Fruit fly (Drosophila melanogaster) whole organism, pupa: ENCODE results near the gene Lmpt.
A peak's percentile ranks its signal among the peaks of the same experiment; 100 is the strongest.

Experiments used
- CG10348 ChIP-seq: fragments of 200-800 bp; sonication (Bioruptor generic); IDR thresholded peaks from 2 replicates; pipeline ENCODE4 v1.3.6; 2022; ENCODE audit warnings: missing biosample characterization, missing genetic modification characterization
- CG12605 ChIP-seq: fragments of 200-800 bp; sonication (Bioruptor generic); IDR thresholded peaks from 2 replicates; pipeline ENCODE4 v1.3.6; 2022; ENCODE audit warnings: missing biosample characterization, missing genetic modification characterization
- CG13204 ChIP-seq: fragments of 200-800 bp; sonication (Bioruptor generic); optimal IDR thresholded peaks from 2 replicates; lab custom pipeline; 2018; ENCODE audit warnings: missing biosample characterization, mild to moderate bottlenecking, missing genetic modification characterization, moderate library complexity
- CG14655 ChIP-seq: fragments of 200-800 bp; sonication (Bioruptor generic); optimal IDR thresholded peaks from 3 replicates; lab custom pipeline; 2017; ENCODE audit warnings: mild to moderate bottlenecking, missing biosample characterization, missing genetic modification reagents, missing genetic modification characterization
- CG15710 ChIP-seq: fragments of 200-800 bp; sonication (Bioruptor generic); optimal IDR thresholded peaks from 2 replicates; lab custom pipeline; 2018; ENCODE audit warnings: missing biosample characterization, mild to moderate bottlenecking, missing genetic modification characterization, moderate library complexity
- CG17806 ChIP-seq: fragments of 200-800 bp; sonication (Bioruptor generic); optimal IDR thresholded peaks from 2 replicates; lab custom pipeline; 2018; ENCODE audit warnings: missing biosample characterization, mild to moderate bottlenecking, missing genetic modification characterization, moderate library complexity
- CG32121 ChIP-seq: fragments of 200-800 bp; sonication (Bioruptor generic); IDR thresholded peaks from 2 replicates; pipeline ENCODE4 v1.3.6; 2022; ENCODE audit warnings: missing biosample characterization, missing genetic modification characterization
- CG34367 ChIP-seq: fragments of 200-800 bp; sonication (Bioruptor generic); optimal IDR thresholded peaks from 2 replicates; lab custom pipeline; 2018; ENCODE audit warnings: missing biosample characterization, mild to moderate bottlenecking, missing genetic modification characterization
- CG4496 ChIP-seq: fragments of 200-800 bp; sonication (Bioruptor generic); IDR thresholded peaks from 3 replicates; pipeline ENCODE4 v1.3.6; 2022; ENCODE audit warnings: missing biosample characterization, missing genetic modification characterization
- CG8159 ChIP-seq: fragments of 200-800 bp; sonication (Bioruptor generic); optimal IDR thresholded peaks from 3 replicates; lab custom pipeline; 2018; ENCODE audit warnings: missing biosample characterization, mild to moderate bottlenecking, missing genetic modification characterization, moderate library complexity
- CG8301 ChIP-seq: fragments of 200-800 bp; sonication (Bioruptor generic); optimal IDR thresholded peaks from 2 replicates; lab custom pipeline; 2018; ENCODE audit warnings: missing biosample characterization, mild to moderate bottlenecking, missing genetic modification characterization
- CG9948 ChIP-seq: fragments of 200-800 bp; sonication (Bioruptor generic); optimal IDR thresholded peaks from 2 replicates; lab custom pipeline; 2018; ENCODE audit warnings: missing biosample characterization, mild to moderate bottlenecking, missing genetic modification characterization, moderate library complexity
- EcR ChIP-seq: fragments of 200-800 bp; sonication (Bioruptor generic); optimal IDR thresholded peaks from 3 replicates; lab custom pipeline; 2019; ENCODE audit warnings: missing biosample characterization, missing genetic modification characterization, mild to moderate bottlenecking, moderate library complexity, missing genetic modification reagents
- Ets98B ChIP-seq: fragments of 200-800 bp; sonication (Bioruptor generic); IDR thresholded peaks from 2 replicates; pipeline ENCODE4 v1.3.6; 2022; ENCODE audit warnings: missing biosample characterization, missing genetic modification characterization
- Pif1A ChIP-seq: fragments of 200-800 bp; sonication (Bioruptor generic); optimal IDR thresholded peaks from 3 replicates; lab custom pipeline; 2016; ENCODE audit warnings: missing biosample characterization, missing genetic modification characterization
- Pif1B ChIP-seq: fragments of 200-800 bp; sonication (Bioruptor generic); optimal IDR thresholded peaks from 3 replicates; lab custom pipeline; 2016; ENCODE audit warnings: missing biosample characterization, missing genetic modification characterization
- Snoo ChIP-seq: fragments of 200-800 bp; sonication (Bioruptor generic); optimal IDR thresholded peaks from 3 replicates; lab custom pipeline; 2017; ENCODE audit warnings: missing biosample characterization, mild to moderate bottlenecking, missing genetic modification characterization, inconsistent platforms
- fd96Ca ChIP-seq: fragments of 200-800 bp; sonication (Bioruptor generic); IDR thresholded peaks from 3 replicates; pipeline ENCODE4 v1.3.6; 2022; ENCODE audit warnings: missing biosample characterization, missing genetic modification characterization
- gl ChIP-seq: fragments of 200-800 bp; sonication (Bioruptor generic); optimal IDR thresholded peaks from 2 replicates; lab custom pipeline; 2018; ENCODE audit warnings: missing biosample characterization, mild to moderate bottlenecking, missing genetic modification characterization
- rn ChIP-seq: fragments of 200-800 bp; sonication (Bioruptor generic); IDR thresholded peaks from 2 replicates; pipeline ENCODE4 v1.3.6; 2022; ENCODE audit warnings: missing biosample characterization, missing genetic modification characterization

The Lmpt gene

DNA sequence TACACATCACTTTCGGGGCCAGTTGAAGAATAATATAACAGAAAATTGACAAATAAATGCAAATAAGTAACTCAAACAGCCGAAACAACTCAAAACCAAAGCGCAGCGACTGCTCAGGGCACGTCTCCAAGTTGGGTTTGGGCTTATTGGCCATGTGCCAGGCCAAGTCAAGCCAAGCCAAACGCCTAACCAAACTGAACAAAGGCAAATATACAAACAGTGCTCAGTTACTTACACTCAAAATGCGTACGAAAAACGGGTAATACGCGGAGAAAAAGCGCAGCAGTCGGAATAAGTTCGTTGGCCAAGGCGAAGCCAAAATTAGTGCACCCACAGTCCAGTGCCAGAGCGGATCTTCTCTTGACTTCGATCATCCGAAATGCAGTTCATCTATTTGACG, 57.9 kb downstream of the Lmpt start, which contains the start of gene CG13028:
Gene CG13028 (plus strand): TSS at position 301 of the 400 bp plus-strand sequence.
- TF ChIP-seq gl (tag; lab: Kevin White, UChicago) (no peak), CG34367 (no peak), CG4496 (GFP tag; lab: Robert Waterston, UW) (no peak)

DNA sequence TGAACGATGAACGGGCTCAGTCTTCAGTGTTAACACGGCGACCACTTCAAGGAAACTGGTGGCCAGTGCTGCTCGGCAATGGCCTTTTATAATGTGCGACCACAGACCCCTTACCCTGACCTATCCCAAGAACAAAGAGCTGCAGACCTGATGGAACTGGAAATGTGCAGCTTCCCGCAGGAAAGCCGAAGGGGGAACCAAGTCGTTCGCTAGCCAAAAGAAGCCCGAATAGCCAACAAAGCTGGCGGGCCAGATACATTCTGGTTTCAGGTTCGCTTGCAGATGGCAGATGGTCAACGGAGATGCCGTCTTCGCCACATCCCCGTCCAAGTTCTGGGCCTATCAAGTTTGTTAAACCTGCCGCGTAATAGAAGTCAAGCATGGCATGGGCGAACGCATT, 62.3 kb downstream of the Lmpt start, which contains the start of gene CG13023:
Gene CG13023 (minus strand): TSS at position 60 of the 400 bp plus-strand sequence.
- TF ChIP-seq CG8301 (tag; lab: Kevin White, UChicago): no peak
- TF ChIP-seq EcR (GFP tag; lab: Kevin White, UChicago): peak; percentile 79

DNA sequence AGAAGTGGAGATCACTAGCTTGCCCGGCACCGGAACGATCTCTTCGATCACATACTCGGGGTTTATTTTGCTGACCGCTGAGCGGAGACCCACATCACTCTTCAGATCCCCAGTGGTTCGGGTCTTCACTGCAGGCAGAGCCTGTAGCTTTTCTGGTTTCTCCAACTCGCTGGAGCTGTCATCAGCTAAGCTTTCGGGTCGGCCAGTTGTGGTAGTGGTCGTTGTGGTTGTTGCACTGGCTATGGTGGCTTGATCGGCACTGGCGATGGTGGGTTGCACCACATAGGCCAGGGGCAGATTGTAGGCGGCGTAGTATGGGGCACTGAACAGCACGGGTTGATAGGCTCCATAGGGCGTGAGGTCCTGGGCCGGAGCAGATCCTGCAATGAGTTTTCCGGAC, 65.4 kb downstream of the Lmpt start:
- TF ChIP-seq CG4496 (GFP tag; lab: Robert Waterston, UW) (peak; percentile 59; the same call in 1 of the 3 replicates), Ets98B (GFP tag; lab: Robert Waterston, UW) (no peak), Pif1B (GFP tag; lab: Kevin White, UChicago) (no peak)
- TF ChIP-seq, all 21 proteins: peak for 1

DNA sequence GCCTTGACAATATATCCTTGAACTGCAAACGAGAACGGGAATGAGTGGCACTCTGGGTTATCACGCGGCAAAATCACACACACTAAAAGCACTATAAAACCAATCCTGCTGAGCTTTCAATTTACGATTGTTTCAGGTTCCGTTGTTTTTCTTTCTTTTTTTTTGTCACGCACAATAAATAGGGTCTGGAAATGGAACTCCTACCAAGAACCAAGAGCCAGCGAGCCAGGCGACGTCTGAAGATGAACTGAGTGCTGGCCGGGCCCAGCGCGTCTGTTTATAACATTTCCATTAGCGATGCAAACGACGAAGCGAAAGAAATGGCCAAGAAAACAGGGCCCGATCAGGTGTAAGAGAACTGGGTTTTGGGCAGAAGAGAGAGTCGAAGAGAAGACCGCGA, 70.2 kb downstream of the Lmpt start, which contains the start of gene CG11905:
Gene CG11905 (minus strand): TSS at position 253 of the 400 bp plus-strand sequence.
- no peak for TF ChIP-seq fd96Ca (GFP tag; lab: Robert Waterston, UW)
- no peak for TF ChIP-seq CG14655 (GFP tag; lab: Kevin White, UChicago)
- peak; percentile 78 for TF ChIP-seq EcR (GFP tag; lab: Kevin White, UChicago)
- TF ChIP-seq CG15710 (tag; lab: Kevin White, UChicago): no peak
- TF ChIP-seq CG8301 (tag; lab: Kevin White, UChicago): no peak

DNA sequence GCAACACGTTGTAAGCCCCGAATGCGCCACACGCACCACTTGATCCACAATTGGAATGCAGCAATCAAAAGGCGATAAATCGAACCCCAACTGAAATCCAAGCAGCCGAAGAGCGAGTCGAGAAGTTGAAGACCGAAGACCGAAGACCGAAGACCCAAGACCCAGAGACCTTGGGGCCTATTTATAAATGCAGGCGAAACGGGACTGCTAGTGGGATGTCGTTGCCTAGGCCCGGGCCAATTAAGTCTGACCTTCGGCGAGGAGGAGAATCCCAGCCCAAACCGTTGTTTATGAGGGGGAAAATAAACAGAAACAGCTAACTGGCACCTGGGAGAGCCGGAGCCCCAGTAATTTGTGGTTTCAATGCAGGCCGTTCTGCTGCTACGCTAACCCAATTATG, 71.6 kb downstream of the Lmpt start:
- TF ChIP-seq CG12605 (GFP tag; lab: Robert Waterston, UW) (no peak), EcR (GFP tag; lab: Kevin White, UChicago) (peak; percentile 93)

DNA sequence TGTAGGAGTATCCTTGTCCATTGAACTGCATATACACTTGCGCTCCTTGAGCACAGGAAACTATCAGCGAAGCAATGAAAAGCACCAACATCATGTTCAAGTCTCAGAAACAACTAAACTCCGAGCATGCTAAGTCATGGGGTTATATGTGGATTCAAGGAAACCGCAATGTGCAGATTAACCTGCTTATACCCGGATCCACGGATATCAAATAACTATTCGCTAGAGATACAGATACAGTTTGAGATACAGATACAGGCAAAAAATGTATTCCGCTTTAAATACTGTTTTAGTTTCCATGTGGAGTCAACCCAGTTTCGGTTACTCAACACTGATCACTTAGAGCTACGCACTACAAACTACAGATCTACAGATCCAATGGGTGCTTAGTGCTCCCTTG, 73.8 kb downstream of the Lmpt start, which contains the start of gene CG13022:
Gene CG13022 (minus strand): TSS at position 101 of the 400 bp plus-strand sequence.
- no peak for TF ChIP-seq Pif1A (GFP tag; lab: Kevin White, UChicago)
- TF ChIP-seq CG8301 (tag; lab: Kevin White, UChicago): no peak
- TF ChIP-seq EcR (GFP tag; lab: Kevin White, UChicago): no peak
- TF ChIP-seq Snoo (tag; lab: Kevin White, UChicago): no peak
- no peak for TF ChIP-seq CG12605 (GFP tag; lab: Robert Waterston, UW)
- TF ChIP-seq, all 21 proteins: peak for 0

DNA sequence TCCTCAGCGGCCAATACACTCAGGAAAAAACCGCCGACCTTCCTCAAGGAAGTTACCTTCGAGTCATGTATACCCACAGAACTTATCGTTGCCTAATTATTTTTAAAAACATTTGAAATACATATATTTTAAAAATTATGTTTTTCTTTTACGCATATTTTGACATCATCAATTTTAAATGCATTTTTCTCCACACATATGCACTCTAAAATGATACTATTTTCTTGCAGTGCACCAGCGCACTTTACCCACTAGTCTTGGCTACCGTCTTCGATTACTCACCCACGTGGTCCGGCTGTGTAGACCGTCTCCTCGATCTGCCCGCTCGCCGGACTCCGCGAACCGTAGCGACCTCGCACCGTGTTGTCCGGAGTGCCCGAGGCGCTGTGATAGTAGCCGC, 76.2 kb downstream of the Lmpt start:
- TF ChIP-seq CG14655 (GFP tag; lab: Kevin White, UChicago): peak; percentile 58
- peak; percentile 49 for TF ChIP-seq CG34367
- TF ChIP-seq Pif1A (GFP tag; lab: Kevin White, UChicago): peak; percentile 58
- TF ChIP-seq fd96Ca (GFP tag; lab: Robert Waterston, UW): no peak
- TF ChIP-seq CG15710 (tag; lab: Kevin White, UChicago): peak; percentile 63
- peak; percentile 12 for TF ChIP-seq gl (tag; lab: Kevin White, UChicago)
- TF ChIP-seq Pif1B (GFP tag; lab: Kevin White, UChicago): peak; percentile 32
- no peak for TF ChIP-seq CG10348 (GFP tag; lab: Robert Waterston, UW)
- no peak for TF ChIP-seq Ets98B (GFP tag; lab: Robert Waterston, UW)
- TF ChIP-seq CG8159: peak; percentile 45
- TF ChIP-seq CG32121 (GFP tag; lab: Robert Waterston, UW): no peak
- no peak for TF ChIP-seq rn (GFP tag; lab: Robert Waterston, UW)
- peak; percentile 45 for TF ChIP-seq CG17806 (tag; lab: Kevin White, UChicago)
- peak; percentile 31 for TF ChIP-seq CG8301 (tag; lab: Kevin White, UChicago)
- TF ChIP-seq CG13204 (GFP tag; lab: Kevin White, UChicago): peak; percentile 73
- no peak for TF ChIP-seq EcR (GFP tag; lab: Kevin White, UChicago)
- peak; percentile 23 for TF ChIP-seq CG9948 (tag; lab: Kevin White, UChicago)

DNA sequence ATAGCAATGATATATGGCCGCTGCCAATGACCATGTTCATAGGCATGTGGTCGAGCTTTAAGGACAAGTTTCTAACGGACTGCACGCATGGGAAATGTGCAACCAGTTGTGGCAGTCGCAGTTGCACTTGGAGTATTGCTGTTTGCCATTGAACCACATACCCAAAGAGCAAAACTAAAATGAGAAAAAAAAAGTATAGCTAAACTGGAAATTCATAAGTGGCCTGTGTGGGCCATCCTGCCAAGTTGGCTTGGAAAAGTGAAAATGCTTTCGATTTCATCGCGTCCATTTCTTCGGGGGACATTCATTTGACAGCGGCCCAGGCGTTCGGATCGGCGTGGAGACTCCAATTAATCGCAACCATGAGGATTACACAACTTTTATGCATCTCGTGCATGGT, 79.0 kb downstream of the Lmpt start, which contains the start of gene Obp73a:
Gene Obp73a (plus strand): TSS at position 301 of the 400 bp plus-strand sequence.
- TF ChIP-seq Pif1B (GFP tag; lab: Kevin White, UChicago): no peak
- TF ChIP-seq CG14655 (GFP tag; lab: Kevin White, UChicago): peak; percentile 46
- peak; percentile 10; the same call in 1 of the 2 replicates for TF ChIP-seq Ets98B (GFP tag; lab: Robert Waterston, UW)
- peak; percentile 31 for TF ChIP-seq CG8301 (tag; lab: Kevin White, UChicago)
